Worm (Caenorhabditis elegans) whole organism, L2 larva: ENCODE results near the gene R107.9.

ENCODE experiments used
- C34F6.9 ChIP-seq: fragments of 150-350 bp; optimal IDR thresholded peaks from 2 replicates; lab custom pipeline; 2014; ENCODE audit warnings: missing biosample characterization, missing genetic modification characterization
- F13H6.1 ChIP-seq: sonication (generic microtip); optimal IDR thresholded peaks from 2 replicates; lab custom pipeline; 2016; ENCODE audit warnings: missing genetic modification characterization, missing compliant biosample characterization
- R02D3.7 ChIP-seq: fragments of 150-350 bp; optimal IDR thresholded peaks from 2 replicates; lab custom pipeline; 2014; ENCODE audit warnings: missing biosample characterization, missing genetic modification characterization
- ZK546.5 ChIP-seq: sonication (generic microtip); optimal IDR thresholded peaks from 2 replicates; lab custom pipeline; 2017; ENCODE audit warnings: missing biosample characterization, missing genetic modification characterization
- alr-1 ChIP-seq: fragments of 150-350 bp; optimal IDR thresholded peaks from 2 replicates; lab custom pipeline; 2014; ENCODE audit warnings: missing biosample characterization, missing genetic modification characterization
- aly-2 ChIP-seq: fragments of 150-350 bp; optimal IDR thresholded peaks from 2 replicates; lab custom pipeline; 2014; ENCODE audit warnings: missing biosample characterization, missing genetic modification characterization
- ama-1 ChIP-seq: fragments of 150-350 bp; optimal IDR thresholded peaks from 2 replicates; lab custom pipeline; 2018; ENCODE audit warnings: inconsistent platforms
- blmp-1 ChIP-seq: sonication (generic microtip); optimal IDR thresholded peaks from 2 replicates; lab custom pipeline; 2017; ENCODE audit warnings: missing genetic modification characterization, mild to moderate bottlenecking, missing compliant biosample characterization, antibody characterized with exemption, moderate library complexity; ENCODE audit not compliant: insufficient read depth
- ceh-16 ChIP-seq: fragments of 150-350 bp; optimal IDR thresholded peaks from 2 replicates; lab custom pipeline; 2014; ENCODE audit warnings: missing biosample characterization, missing genetic modification characterization
- ceh-82 ChIP-seq: fragments of 150-350 bp; optimal IDR thresholded peaks from 2 replicates; lab custom pipeline; 2014; ENCODE audit warnings: missing biosample characterization, missing genetic modification characterization
- crh-2 ChIP-seq: sonication (generic microtip); optimal IDR thresholded peaks from 2 replicates; lab custom pipeline; 2017; ENCODE audit warnings: missing biosample characterization, missing genetic modification characterization
- dmd-4 ChIP-seq: sonication (generic microtip); optimal IDR thresholded peaks from 2 replicates; lab custom pipeline; 2017; ENCODE audit warnings: missing biosample characterization, missing genetic modification characterization
- egl-27 ChIP-seq: sonication (generic microtip); optimal IDR thresholded peaks from 3 replicates; lab custom pipeline; 2017; ENCODE audit warnings: missing biosample characterization, missing genetic modification reagents, missing genetic modification characterization
- elt-3 ChIP-seq: sonication (generic microtip); optimal IDR thresholded peaks from 2 replicates; lab custom pipeline; 2017; ENCODE audit warnings: missing biosample characterization, missing genetic modification characterization
- fos-1 ChIP-seq: fragments of 150-350 bp; optimal IDR thresholded peaks from 2 replicates; lab custom pipeline; 2014; ENCODE audit warnings: missing biosample characterization, missing genetic modification characterization
- gmeb-1 ChIP-seq: fragments of 150-350 bp; optimal IDR thresholded peaks from 2 replicates; lab custom pipeline; 2014; ENCODE audit warnings: missing biosample characterization, missing genetic modification characterization
- lin-11 ChIP-seq: fragments of 150-350 bp; sonication (generic microtip); optimal IDR thresholded peaks from 2 replicates; lab custom pipeline; 2014; ENCODE audit warnings: missing biosample characterization, missing genetic modification characterization, inconsistent platforms, mixed read lengths
- lin-13 ChIP-seq: fragments of 150-350 bp; optimal IDR thresholded peaks from 2 replicates; lab custom pipeline; 2014; ENCODE audit warnings: missing biosample characterization, missing genetic modification reagents, missing genetic modification characterization
- lsy-2 ChIP-seq, 2 experiments: fragments of 150-350 bp in 1 of 2; sonication (generic microtip) in 1 of 2; optimal IDR thresholded peaks; 2 replicates each; lab custom pipeline; 2014 to 2017; ENCODE audit warnings: missing biosample characterization in 2 of 2, missing genetic modification characterization in 2 of 2
- mab-5 ChIP-seq: fragments of 150-350 bp; optimal IDR thresholded peaks from 2 replicates; lab custom pipeline; 2014; ENCODE audit warnings: missing biosample characterization, missing genetic modification characterization
- mbf-1 ChIP-seq: sonication (generic microtip); optimal IDR thresholded peaks from 2 replicates; lab custom pipeline; 2017; ENCODE audit warnings: missing biosample characterization, missing genetic modification characterization
- mdl-1 ChIP-seq, 2 experiments: fragments of 150-350 bp in 1 of 2; sonication (generic microtip) in 1 of 2; optimal IDR thresholded peaks; 2 replicates each; lab custom pipeline; 2017; ENCODE audit warnings: missing biosample characterization in 2 of 2, missing genetic modification characterization in 2 of 2
- nhr-11 ChIP-seq: fragments of 150-350 bp; optimal IDR thresholded peaks from 2 replicates; lab custom pipeline; 2014; ENCODE audit warnings: missing biosample characterization, missing genetic modification characterization
- nhr-129 ChIP-seq: fragments of 150-350 bp; optimal IDR thresholded peaks from 2 replicates; lab custom pipeline; 2014; ENCODE audit warnings: missing biosample characterization, missing genetic modification characterization
- nhr-21 ChIP-seq: fragments of 150-350 bp; optimal IDR thresholded peaks from 2 replicates; lab custom pipeline; 2014; ENCODE audit warnings: missing biosample characterization, missing genetic modification characterization
- nhr-23 ChIP-seq: fragments of 150-350 bp; optimal IDR thresholded peaks from 2 replicates; lab custom pipeline; 2014; ENCODE audit warnings: missing biosample characterization, missing genetic modification reagents, missing genetic modification characterization
- nhr-25 ChIP-seq: fragments of 150-350 bp; sonication (generic microtip); optimal IDR thresholded peaks from 3 replicates; lab custom pipeline; 2014; ENCODE audit warnings: missing biosample characterization, missing genetic modification characterization
- nhr-6 ChIP-seq: fragments of 150-350 bp; optimal IDR thresholded peaks from 2 replicates; lab custom pipeline; 2014; ENCODE audit warnings: missing biosample characterization, missing genetic modification characterization
- nhr-77 ChIP-seq: fragments of 150-350 bp; optimal IDR thresholded peaks from 2 replicates; lab custom pipeline; 2014; ENCODE audit warnings: missing biosample characterization, missing genetic modification characterization
- peb-1 ChIP-seq: fragments of 150-350 bp; optimal IDR thresholded peaks from 2 replicates; lab custom pipeline; 2014; ENCODE audit warnings: missing biosample characterization, missing genetic modification characterization
- sem-4 ChIP-seq: fragments of 150-350 bp; optimal IDR thresholded peaks from 2 replicates; lab custom pipeline; 2014; ENCODE audit warnings: missing biosample characterization, missing genetic modification reagents, missing genetic modification characterization
- skn-1 ChIP-seq: sonication (generic microtip); optimal IDR thresholded peaks from 2 replicates; lab custom pipeline; 2017; ENCODE audit warnings: missing biosample characterization, missing genetic modification characterization
- sma-9 ChIP-seq, 2 experiments: fragments of 150-350 bp in 1 of 2; sonication (generic microtip) in 1 of 2; optimal IDR thresholded peaks; 2 replicates each; lab custom pipeline; 2014 to 2016; ENCODE audit warnings: missing genetic modification characterization in 2 of 2, mild to moderate bottlenecking in 1 of 2, missing biosample characterization in 1 of 2, missing compliant biosample characterization in 1 of 2, missing genetic modification reagents in 1 of 2, moderate library complexity in 1 of 2
- snpc-4 ChIP-seq: fragments of 150-350 bp; optimal IDR thresholded peaks from 2 replicates; lab custom pipeline; 2014; ENCODE audit warnings: missing biosample characterization, missing genetic modification characterization
- unc-55 ChIP-seq: fragments of 150-350 bp; sonication (generic microtip); optimal IDR thresholded peaks from 3 replicates; lab custom pipeline; 2014; ENCODE audit warnings: missing biosample characterization, missing genetic modification reagents, missing genetic modification characterization
- unc-62 ChIP-seq: fragments of 150-350 bp; optimal IDR thresholded peaks from 2 replicates; lab custom pipeline; 2014; ENCODE audit warnings: missing biosample characterization, missing genetic modification reagents, missing genetic modification characterization
- zag-1 ChIP-seq: fragments of 150-350 bp; optimal IDR thresholded peaks from 2 replicates; lab custom pipeline; 2014; ENCODE audit warnings: missing biosample characterization, missing genetic modification characterization
- ztf-1 ChIP-seq: fragments of 200-800 bp; sonication (Bioruptor generic); conservative IDR thresholded peaks from 2 replicates; pipeline ENCODE4 v1.3.6; 2022; ENCODE audit warnings: missing genetic modification characterization, missing compliant biosample characterization
- ztf-4 ChIP-seq: fragments of 150-350 bp; optimal IDR thresholded peaks from 2 replicates; lab custom pipeline; 2014; ENCODE audit warnings: missing biosample characterization, missing genetic modification characterization

Gene R107.9

DNA sequence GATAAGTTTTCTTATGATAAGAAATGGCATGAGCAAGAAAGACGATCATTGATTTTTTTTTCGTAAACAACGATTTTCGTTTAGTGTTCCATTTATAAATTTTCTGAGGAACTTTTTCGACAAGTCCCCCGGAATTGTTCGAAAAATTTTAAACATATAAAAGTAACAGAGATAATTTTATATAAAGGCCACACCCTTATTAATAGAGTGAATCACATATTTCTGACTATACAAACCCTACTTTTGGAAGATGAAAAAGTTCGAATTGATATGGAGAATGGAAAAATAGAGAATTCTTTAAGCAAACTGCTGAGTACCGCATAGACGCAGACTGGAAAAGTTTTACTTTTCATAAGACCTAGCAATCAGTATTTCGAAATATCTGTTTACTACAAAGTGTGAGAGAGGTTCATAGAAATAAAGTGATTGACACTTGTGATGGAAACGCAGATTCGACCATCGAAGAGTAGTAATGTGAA, 13.4 kb downstream of the R107.9 start (continued):
- peak in 1 of 2 experiments; percentile 90 for TF ChIP-seq lsy-2 (tag; optimal IDR thresholded peaks at IDR 0.05; lab: Kevin White, UChicago)
- no peak for TF ChIP-seq dmd-4
- peak; percentile 95 for TF ChIP-seq C34F6.9 (tag; lab: Kevin White, UChicago)
- TF ChIP-seq ZK546.5 (tag; lab: Kevin White, UChicago) = no peak

DNA sequence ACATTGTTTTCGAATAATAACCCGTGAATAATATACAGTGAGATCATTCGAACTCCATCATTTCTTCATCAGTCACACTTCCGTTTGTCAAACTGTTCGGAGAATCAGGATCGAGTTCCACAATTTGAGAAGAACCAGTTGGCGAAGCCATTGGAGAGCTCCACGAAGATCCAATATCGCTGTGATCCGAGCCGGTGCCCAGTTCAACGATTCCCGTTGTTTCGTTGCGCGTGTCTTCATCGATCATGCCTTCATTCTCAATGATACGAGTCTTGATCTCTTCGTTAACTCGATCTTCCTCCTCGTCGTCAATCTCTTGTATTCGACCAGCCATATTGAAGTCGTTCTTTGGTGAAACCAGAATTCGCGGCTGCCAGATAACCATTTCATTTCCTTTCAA, 14.0 kb downstream of the R107.9 start:
- TF ChIP-seq lsy-2 (tag; optimal IDR thresholded peaks at IDR 0.05; lab: Kevin White, UChicago) (no peak), sem-4 (tag; lab: Kevin White, UChicago) (no peak)

DNA sequence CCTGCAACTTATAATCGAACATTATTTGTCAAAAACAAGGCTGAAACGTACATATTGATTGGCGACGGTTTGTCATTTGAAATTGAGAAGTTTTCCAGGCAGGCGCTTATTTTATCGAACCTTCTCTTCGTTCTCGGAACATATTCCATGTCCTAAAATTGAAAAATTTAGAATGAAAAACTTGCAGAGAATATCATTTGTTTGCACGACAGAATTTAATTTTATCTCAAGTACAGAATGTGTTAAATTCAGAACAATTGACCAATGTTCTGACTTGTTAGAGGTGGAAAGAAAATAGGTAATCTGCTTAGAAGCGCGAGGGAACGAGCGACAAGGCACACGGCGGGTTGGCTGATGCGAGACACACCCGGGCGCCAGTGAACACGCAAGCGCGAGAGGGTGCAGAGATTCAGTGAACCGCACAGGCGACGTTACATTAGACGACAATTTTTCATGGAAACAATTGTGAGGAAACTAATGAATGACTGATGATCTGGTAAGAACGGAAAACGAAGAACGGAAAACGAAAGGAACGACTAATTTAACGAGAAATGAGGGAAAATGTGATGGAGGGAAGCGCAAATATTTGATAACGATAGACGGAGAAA, 14.7 kb downstream of the R107.9 start:
- TF ChIP-seq crh-2 (tag; lab: Kevin White, UChicago) (peak; percentile 56), ztf-4 (tag; lab: Kevin White, UChicago) (peak; percentile 69), sem-4 (tag; lab: Kevin White, UChicago) (no peak), egl-27 (tag; lab: Kevin White, UChicago) (no peak), nhr-6 (tag; lab: Kevin White, UChicago) (no peak), snpc-4 (tag; lab: Kevin White, UChicago) (peak; percentile 22), R02D3.7 (tag; lab: Kevin White, UChicago) (no peak), ama-1 (lab: Kevin White, UChicago) (peak; percentile 85), nhr-23 (tag; lab: Kevin White, UChicago) (no peak), nhr-21 (tag; lab: Kevin White, UChicago) (no peak), gmeb-1 (tag; lab: Kevin White, UChicago) (peak; percentile 38), nhr-11 (tag; lab: Kevin White, UChicago) (no peak), zag-1 (tag; lab: Kevin White, UChicago) (peak; percentile 7), sma-9 (GFP tag; optimal IDR thresholded peaks at IDR 0.05; lab: Kevin White, UChicago) (peak; percentile 38), sma-9 (tag; optimal IDR thresholded peaks at IDR 0.05; lab: Kevin White, UChicago) (no peak), fos-1 (tag; lab: Kevin White, UChicago) (peak; percentile 38), alr-1 (tag; lab: Kevin White, UChicago) (no peak), aly-2 (tag; lab: Kevin White, UChicago) (no peak), lin-11 (peak; percentile 75), mdl-1 (tag; optimal IDR thresholded peaks at IDR 0.05; lab: Kevin White, UChicago) (peak in 1 of 2 experiments; percentile 3), peb-1 (tag; lab: Kevin White, UChicago) (no peak), lsy-2 (tag; optimal IDR thresholded peaks at IDR 0.05; lab: Kevin White, UChicago) (peak in 1 of 2 experiments; percentile 47), unc-55 (GFP tag; lab: Kevin White, UChicago) (peak; percentile 54), mbf-1 (tag; lab: Kevin White, UChicago) (no peak), ceh-16 (tag; lab: Kevin White, UChicago) (no peak), F13H6.1 (tag; lab: Kevin White, UChicago) (peak; percentile 37), ZK546.5 (tag; lab: Kevin White, UChicago) (no peak), nhr-129 (tag; lab: Kevin White, UChicago) (peak; percentile 74), blmp-1 (tag; lab: Kevin White, UChicago) (no peak), C34F6.9 (tag; lab: Kevin White, UChicago) (no peak)
- TF ChIP-seq, all 48 proteins: peak for 14

DNA sequence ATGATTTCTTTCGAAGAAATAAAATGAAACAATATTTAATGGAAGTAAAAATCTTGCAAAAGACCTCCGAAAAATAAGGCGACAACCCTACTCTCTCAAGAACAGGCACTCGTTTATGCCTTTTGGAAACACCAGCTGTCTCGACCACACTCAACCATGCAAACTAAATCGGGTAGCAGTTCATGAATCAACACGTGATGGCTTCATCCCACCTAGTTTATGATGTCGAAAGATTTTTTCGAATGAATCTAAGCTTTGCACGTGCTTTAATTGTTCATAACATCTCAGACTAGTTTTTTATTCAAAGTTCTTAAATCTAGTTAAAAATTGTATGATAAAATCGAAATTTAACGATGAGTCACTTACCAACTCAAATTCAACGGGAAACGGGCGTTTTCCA, 15.5 kb downstream of the R107.9 start:
- no peak for TF ChIP-seq unc-62 (GFP tag; lab: Kevin White, UChicago)
- no peak for TF ChIP-seq alr-1 (tag; lab: Kevin White, UChicago)
- TF ChIP-seq ama-1 (lab: Kevin White, UChicago) = peak; percentile 77
- TF ChIP-seq lin-11 = no peak
- no peak for TF ChIP-seq ztf-1 (GFP tag; lab: Robert Waterston, UW)
- TF ChIP-seq elt-3 = no peak
- TF ChIP-seq ceh-16 (tag; lab: Kevin White, UChicago) = no peak
- TF ChIP-seq nhr-77 (tag; lab: Kevin White, UChicago) = no peak
- TF ChIP-seq nhr-25 (tag; lab: Kevin White, UChicago) = peak; percentile 7
- no peak for TF ChIP-seq zag-1 (tag; lab: Kevin White, UChicago)
- TF ChIP-seq ceh-82 = no peak
- no peak for TF ChIP-seq mab-5 (tag; lab: Kevin White, UChicago)
- no peak for TF ChIP-seq sem-4 (tag; lab: Kevin White, UChicago)
- no peak for TF ChIP-seq skn-1 (tag; lab: Kevin White, UChicago)
- TF ChIP-seq gmeb-1 (tag; lab: Kevin White, UChicago) = no peak
- TF ChIP-seq lin-13 (GFP tag; lab: Kevin White, UChicago) = no peak
- TF ChIP-seq, all 48 proteins: peak for 2
